Worm (Caenorhabditis elegans) whole organism, late embryonic: ENCODE data around the gene bus-2.

Source experiments
- ama-1 ChIP-seq: fragments of 150-350 bp; optimal IDR thresholded peaks from 2 replicates; lab custom pipeline; 2014
- ceh-31 ChIP-seq: sonication (generic microtip); optimal IDR thresholded peaks from 2 replicates; lab custom pipeline; 2016; ENCODE audit warnings: missing genetic modification characterization, missing compliant biosample characterization
- ceh-45 ChIP-seq: fragments of 200-800 bp; sonication (Bioruptor generic); IDR thresholded peaks from 2 replicates; pipeline ENCODE4 v1.3.6; 2022; ENCODE audit warnings: missing genetic modification reagents, missing genetic modification characterization, missing compliant biosample characterization
- nfya-1 ChIP-seq: sonication (generic microtip); optimal IDR thresholded peaks from 2 replicates; lab custom pipeline; 2017; ENCODE audit warnings: missing genetic modification characterization, mild to moderate bottlenecking, missing compliant biosample characterization, antibody characterized with exemption, moderate library complexity
- pqm-1 ChIP-seq: sonication (generic microtip); optimal IDR thresholded peaks from 2 replicates; lab custom pipeline; 2016; ENCODE audit warnings: missing genetic modification characterization, missing compliant biosample characterization
- ttx-3 ChIP-seq: sonication (generic microtip); optimal IDR thresholded peaks from 2 replicates; lab custom pipeline; 2016; ENCODE audit warnings: missing genetic modification reagents, missing genetic modification characterization, missing compliant biosample characterization
- unc-3 ChIP-seq, 2 experiments: fragments of 200-800 bp in 1 of 2; sonication (Bioruptor generic) in 1 of 2; sonication (generic microtip) in 1 of 2; conservative IDR thresholded peaks in 1 of 2; optimal IDR thresholded peaks in 1 of 2; 2 replicates each; pipeline versions ENCODE4 v1.3.6 to Lab custom; 2016 to 2022; ENCODE audit warnings: missing compliant biosample characterization in 2 of 2, missing genetic modification characterization in 2 of 2, missing genetic modification reagents in 1 of 2

DNA sequence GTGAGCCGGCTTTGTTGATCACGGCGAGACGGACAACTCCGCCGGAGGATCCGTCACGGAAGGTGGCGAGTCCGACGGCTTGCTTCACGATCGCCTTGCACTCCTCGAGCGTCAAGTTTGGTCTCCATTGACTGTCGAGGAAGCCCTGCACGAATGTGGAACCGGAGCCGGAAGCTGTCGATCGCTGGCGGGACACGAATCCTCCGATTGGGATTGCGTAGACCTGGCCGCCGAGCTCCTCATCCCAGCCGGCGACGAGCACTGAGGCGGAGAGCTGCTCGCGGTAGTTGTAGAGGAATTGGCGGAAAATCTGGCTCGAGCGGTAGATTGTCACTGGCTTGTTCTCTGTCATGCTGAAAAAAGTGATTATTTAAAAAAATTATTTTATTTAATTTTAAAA, 9.3 kb downstream of the bus-2 start:
- TF ChIP-seq unc-3 (GFP tag; conservative IDR thresholded peaks at IDR 0.05; lab: Robert Waterston, UW) (no peak), unc-3 (tag; optimal IDR thresholded peaks at IDR 0.05; lab: Kevin White, UChicago) (no peak), ttx-3 (tag; lab: Kevin White, UChicago) (no peak), ceh-31 (tag; lab: Kevin White, UChicago) (no peak), ama-1 (lab: Kevin White, UChicago) (no peak), ceh-45 (GFP tag; lab: Robert Waterston, UW) (no peak), pqm-1 (no peak), nfya-1 (no peak)
